Worm (Caenorhabditis elegans) whole organism, late embryonic: ENCODE data around the gene folt-2.

Experiments
- ama-1 ChIP-seq: fragments of 150-350 bp; optimal IDR thresholded peaks from 2 replicates; lab custom pipeline; 2014
- ceh-34 ChIP-seq: sonication (generic microtip); optimal IDR thresholded peaks from 2 replicates; lab custom pipeline; 2016; ENCODE audit warnings: mild to moderate bottlenecking, missing genetic modification characterization, missing compliant biosample characterization
- ceh-9 ChIP-seq: sonication (generic microtip); optimal IDR thresholded peaks from 2 replicates; lab custom pipeline; 2016; ENCODE audit warnings: mild to moderate bottlenecking, missing genetic modification characterization, inconsistent platforms, missing compliant biosample characterization
- dve-1 ChIP-seq: sonication (generic microtip); optimal IDR thresholded peaks from 2 replicates; lab custom pipeline; 2017; ENCODE audit warnings: antibody characterized with exemption, mild to moderate bottlenecking, missing genetic modification characterization, missing compliant biosample characterization
- elt-2 ChIP-seq: sonication (generic microtip); optimal IDR thresholded peaks from 2 replicates; lab custom pipeline; 2016; ENCODE audit warnings: missing genetic modification reagents, missing genetic modification characterization, missing compliant biosample characterization
- eyg-1 ChIP-seq: sonication (generic microtip); optimal IDR thresholded peaks from 2 replicates; lab custom pipeline; 2016; ENCODE audit warnings: missing genotype, missing genetic modification characterization, missing compliant biosample characterization
- mec-3 ChIP-seq: sonication (generic microtip); optimal IDR thresholded peaks from 2 replicates; lab custom pipeline; 2016; ENCODE audit warnings: borderline replicate concordance, missing genetic modification characterization, missing compliant biosample characterization
- pqm-1 ChIP-seq: sonication (generic microtip); optimal IDR thresholded peaks from 2 replicates; lab custom pipeline; 2016; ENCODE audit warnings: missing genetic modification characterization, missing compliant biosample characterization
- rnt-1 ChIP-seq: sonication (generic microtip); optimal IDR thresholded peaks from 2 replicates; lab custom pipeline; 2016; ENCODE audit warnings: missing genetic modification characterization, missing compliant biosample characterization

ce11 chrV:2912901-2913300 lies 37.5 kb upstream of the folt-2 start, which contains the start of gene C31B8.9:
- no peak for TF ChIP-seq rnt-1 (tag; lab: Kevin White, UChicago)
- TF ChIP-seq eyg-1 (tag; lab: Kevin White, UChicago): no peak
- no peak for TF ChIP-seq elt-2
- no peak for TF ChIP-seq dve-1 (tag; lab: Kevin White, UChicago)
- no peak for TF ChIP-seq ama-1 (lab: Kevin White, UChicago)
- no peak for TF ChIP-seq ceh-9 (tag; lab: Kevin White, UChicago)
- TF ChIP-seq ceh-34 (tag; lab: Kevin White, UChicago): no peak
- no peak for TF ChIP-seq mec-3 (tag; lab: Kevin White, UChicago)
- no peak for TF ChIP-seq pqm-1 (tag; lab: Kevin White, UChicago)
